Fruit fly (Drosophila melanogaster) whole organism, embryonic: ENCODE measurements around the gene Nepl21.

Experiments
- Ada2b ChIP-seq: fragments of 200-800 bp; sonication (Bioruptor generic); IDR thresholded peaks from 2 replicates; pipeline ENCODE4 v1.3.6; 2022; ENCODE audit warnings: missing biosample characterization, missing genetic modification characterization
- Antp ChIP-seq: fragments of 200-800 bp; sonication (Bioruptor generic); optimal IDR thresholded peaks from 3 replicates; lab custom pipeline; 2016; ENCODE audit warnings: missing biosample characterization, missing genetic modification characterization
- CG11247 ChIP-seq: fragments of 200-800 bp; sonication (Bioruptor generic); IDR thresholded peaks from 2 replicates; pipeline ENCODE4 v1.3.6; 2022; ENCODE audit warnings: missing biosample characterization, missing genetic modification characterization
- CG11560 ChIP-seq: fragments of 200-800 bp; sonication (Bioruptor generic); IDR thresholded peaks from 3 replicates; pipeline ENCODE4 v1.3.6; 2022; ENCODE audit warnings: missing biosample characterization, missing genetic modification characterization
- CG11696 ChIP-seq: fragments of 200-800 bp; sonication (Bioruptor generic); IDR thresholded peaks from 2 replicates; pipeline ENCODE4 v1.3.6; 2022; ENCODE audit warnings: missing biosample characterization, missing genetic modification characterization
- CG12299 ChIP-seq: fragments of 200-800 bp; sonication (Bioruptor generic); optimal IDR thresholded peaks from 2 replicates; lab custom pipeline; 2018; ENCODE audit warnings: missing biosample characterization, mild to moderate bottlenecking, missing genetic modification characterization
- CG15269 ChIP-seq: fragments of 200-800 bp; sonication (Bioruptor generic); optimal IDR thresholded peaks from 2 replicates; lab custom pipeline; 2018; ENCODE audit warnings: missing biosample characterization, mild to moderate bottlenecking, missing genetic modification characterization, moderate library complexity
- CG1602 ChIP-seq: fragments of 200-800 bp; sonication (Bioruptor generic); optimal IDR thresholded peaks from 3 replicates; lab custom pipeline; 2016; ENCODE audit warnings: missing biosample characterization, missing genetic modification characterization
- CG16815 ChIP-seq: fragments of 200-800 bp; sonication (Bioruptor generic); optimal IDR thresholded peaks from 3 replicates; lab custom pipeline; 2017; ENCODE audit warnings: missing biosample characterization, mild to moderate bottlenecking, missing genetic modification characterization
- CG17186 ChIP-seq: fragments of 200-800 bp; sonication (Bioruptor generic); optimal IDR thresholded peaks from 3 replicates; lab custom pipeline; 2017; ENCODE audit warnings: missing biosample characterization, missing genetic modification reagents, missing genetic modification characterization
- CG17359 ChIP-seq: fragments of 200-800 bp; sonication (Bioruptor generic); optimal IDR thresholded peaks from 3 replicates; lab custom pipeline; 2018; ENCODE audit warnings: missing biosample characterization, mild to moderate bottlenecking, missing genetic modification characterization, moderate library complexity
- CG2875 ChIP-seq: fragments of 200-800 bp; sonication (Bioruptor generic); optimal IDR thresholded peaks from 2 replicates; lab custom pipeline; 2017; ENCODE audit warnings: missing biosample characterization, mild to moderate bottlenecking, missing genetic modification characterization, missing genetic modification reagents
- CG6813 ChIP-seq: fragments of 200-800 bp; sonication (Bioruptor generic); optimal IDR thresholded peaks from 2 replicates; lab custom pipeline; 2017; ENCODE audit warnings: missing biosample characterization, missing genetic modification characterization, mild to moderate bottlenecking, moderate library complexity, missing genetic modification reagents
- CG7987 ChIP-seq: fragments of 200-800 bp; sonication (Bioruptor generic); optimal IDR thresholded peaks from 2 replicates; lab custom pipeline; 2018; ENCODE audit warnings: missing biosample characterization, mild to moderate bottlenecking, missing genetic modification characterization, moderate library complexity
- CG9609 ChIP-seq: fragments of 200-800 bp; sonication (Bioruptor generic); optimal IDR thresholded peaks from 3 replicates; lab custom pipeline; 2016; ENCODE audit warnings: missing biosample characterization, missing genetic modification characterization
- Dbx ChIP-seq: fragments of 200-800 bp; sonication (Bioruptor generic); IDR thresholded peaks from 3 replicates; pipeline ENCODE4 v1.3.6; 2022; ENCODE audit warnings: missing biosample characterization, missing genetic modification characterization
- Dfd ChIP-seq, 2 experiments: fragments of >200 bp; optimal IDR thresholded peaks; 2 replicates each; lab custom pipeline; 2017; ENCODE audit warnings: missing biosample characterization in 2 of 2, missing genetic modification characterization in 2 of 2
- Gsc ChIP-seq: fragments of 200-800 bp; sonication (Bioruptor generic); IDR thresholded peaks from 2 replicates; pipeline ENCODE4 v1.3.6; 2022; ENCODE audit warnings: missing biosample characterization, missing genetic modification characterization
- HLH54F ChIP-seq: fragments of 200-800 bp; sonication (Bioruptor generic); optimal IDR thresholded peaks from 3 replicates; lab custom pipeline; 2016; ENCODE audit warnings: missing biosample characterization, missing genetic modification characterization
- HLHmδ ChIP-seq: fragments of 200-800 bp; sonication (Bioruptor generic); optimal IDR thresholded peaks from 2 replicates; lab custom pipeline; 2018; ENCODE audit warnings: missing biosample characterization, mild to moderate bottlenecking, missing genetic modification characterization, moderate library complexity
- HmgZ ChIP-seq: fragments of 200-800 bp; sonication (Bioruptor generic); optimal IDR thresholded peaks from 2 replicates; lab custom pipeline; 2018; ENCODE audit warnings: missing biosample characterization, mild to moderate bottlenecking, missing genetic modification characterization
- Lim3 ChIP-seq: fragments of 200-800 bp; sonication (Bioruptor generic); IDR thresholded peaks from 2 replicates; pipeline ENCODE4 v1.3.6; 2022; ENCODE audit warnings: missing biosample characterization, missing genetic modification characterization
- Mes4 ChIP-seq: fragments of 200-800 bp; sonication (Bioruptor generic); optimal IDR thresholded peaks from 2 replicates; lab custom pipeline; 2016; ENCODE audit warnings: missing biosample characterization, missing genetic modification characterization
- Nf-YC ChIP-seq: fragments of 200-800 bp; optimal IDR thresholded peaks from 3 replicates; lab custom pipeline; 2019; ENCODE audit warnings: missing biosample characterization, mild to moderate bottlenecking, missing genetic modification characterization, moderate library complexity
- NfI ChIP-seq: fragments of 200-800 bp; sonication (Bioruptor generic); optimal IDR thresholded peaks from 3 replicates; lab custom pipeline; 2018; ENCODE audit warnings: missing biosample characterization, mild to moderate bottlenecking, missing genetic modification characterization, moderate library complexity
- Opbp ChIP-seq: fragments of 200-800 bp; sonication (Bioruptor generic); IDR thresholded peaks from 3 replicates; pipeline ENCODE4 v1.3.6; 2022; ENCODE audit warnings: missing biosample characterization, missing genetic modification characterization; ENCODE audit not compliant: partially characterized antibody
- PHDP ChIP-seq: fragments of 200-800 bp; sonication (Bioruptor generic); optimal IDR thresholded peaks from 3 replicates; lab custom pipeline; 2018; ENCODE audit warnings: missing biosample characterization, mild to moderate bottlenecking, missing genetic modification characterization, moderate library complexity
- Ptx1 ChIP-seq: fragments of 200-800 bp; sonication (Bioruptor generic); IDR thresholded peaks from 2 replicates; pipeline ENCODE4 v1.3.6; 2022; ENCODE audit warnings: missing biosample characterization, missing genetic modification characterization
- Scr ChIP-seq: fragments of 200-800 bp; sonication (Bioruptor generic); IDR thresholded peaks from 2 replicates; pipeline ENCODE4 v1.3.6; 2022; ENCODE audit warnings: missing biosample characterization, missing genetic modification characterization; ENCODE audit not compliant: partially characterized antibody
- Tbp ChIP-seq: fragments of >200 bp; optimal IDR thresholded peaks from 2 replicates; lab custom pipeline; 2018; ENCODE audit warnings: missing biosample characterization, missing genetic modification characterization
- ato ChIP-seq: fragments of 200-800 bp; sonication (Bioruptor generic); IDR thresholded peaks from 2 replicates; pipeline ENCODE4 v1.3.6; 2022; ENCODE audit warnings: missing biosample characterization, missing genetic modification characterization; ENCODE audit not compliant: partially characterized antibody
- crp ChIP-seq, 2 experiments: fragments of 200-800 bp; sonication (Bioruptor generic); optimal IDR thresholded peaks; 2 replicates in 1 of 2; 3 replicates in 1 of 2; lab custom pipeline; 2017; ENCODE audit warnings: missing biosample characterization in 2 of 2, missing genetic modification characterization in 2 of 2, mild to moderate bottlenecking in 1 of 2, moderate library complexity in 1 of 2
- danr ChIP-seq: fragments of 200-800 bp; sonication (Bioruptor generic); IDR thresholded peaks from 2 replicates; pipeline ENCODE4 v1.3.6; 2022; ENCODE audit warnings: missing biosample characterization, missing genetic modification characterization
- h ChIP-seq: fragments of >200 bp; optimal IDR thresholded peaks from 2 replicates; lab custom pipeline; 2017
- her ChIP-seq: fragments of 200-800 bp; sonication (Bioruptor generic); optimal IDR thresholded peaks from 2 replicates; lab custom pipeline; 2016; ENCODE audit warnings: missing biosample characterization, missing genetic modification characterization
- inv ChIP-seq: fragments of 200-800 bp; sonication (Bioruptor generic); IDR thresholded peaks from 2 replicates; pipeline ENCODE4 v1.3.6; 2022; ENCODE audit warnings: missing biosample characterization, missing genetic modification characterization; ENCODE audit not compliant: partially characterized antibody
- kni ChIP-seq: fragments of 200-800 bp; sonication (Bioruptor generic); optimal IDR thresholded peaks from 3 replicates; lab custom pipeline; 2017; ENCODE audit warnings: mild to moderate bottlenecking, missing biosample characterization, missing genetic modification reagents, missing genetic modification characterization
- knrl ChIP-seq: fragments of 200-800 bp; sonication (Bioruptor generic); IDR thresholded peaks from 3 replicates; pipeline ENCODE4 v1.3.6; 2022; ENCODE audit warnings: missing biosample characterization, missing genetic modification characterization; ENCODE audit not compliant: partially characterized antibody
- maf-S ChIP-seq: fragments of 200-800 bp; sonication (Bioruptor generic); optimal IDR thresholded peaks from 2 replicates; lab custom pipeline; 2016; ENCODE audit warnings: missing biosample characterization, missing genetic modification characterization
- prd ChIP-seq, 3 experiments: fragments of >200 bp in 2 of 3; fragments of 200-800 bp in 1 of 3; sonication (Bioruptor generic) in 1 of 3; optimal IDR thresholded peaks in 2 of 3; IDR thresholded peaks in 1 of 3; 2 replicates in 2 of 3; 3 replicates in 1 of 3; pipeline versions ENCODE4 v1.3.6 to Lab custom; 2017 to 2022; ENCODE audit warnings: missing biosample characterization in 1 of 3, missing genetic modification characterization in 1 of 3
- schlank ChIP-seq: fragments of 200-800 bp; sonication (Bioruptor generic); optimal IDR thresholded peaks from 2 replicates; lab custom pipeline; 2018; ENCODE audit warnings: missing biosample characterization, mild to moderate bottlenecking, missing genetic modification characterization
- sisA ChIP-seq: fragments of 200-800 bp; sonication (Bioruptor generic); IDR thresholded peaks from 2 replicates; pipeline ENCODE4 v1.3.6; 2022; ENCODE audit warnings: missing biosample characterization, missing genetic modification characterization
- slbo ChIP-seq: fragments of 200-800 bp; sonication (Bioruptor generic); IDR thresholded peaks from 2 replicates; pipeline ENCODE4 v1.3.6; 2022; ENCODE audit warnings: missing biosample characterization, missing genetic modification characterization
- tgo ChIP-seq: fragments of 200-800 bp; sonication (Bioruptor generic); IDR thresholded peaks from 3 replicates; pipeline ENCODE4 v1.3.6; 2022; ENCODE audit warnings: missing biosample characterization, missing genetic modification characterization
- usp ChIP-seq: fragments of >200 bp; optimal IDR thresholded peaks from 2 replicates; lab custom pipeline; 2017; ENCODE audit warnings: missing biosample characterization, missing genetic modification characterization
- vnd ChIP-seq: fragments of 200-800 bp; sonication (Bioruptor generic); IDR thresholded peaks from 3 replicates; pipeline ENCODE4 v1.3.6; 2022; ENCODE audit warnings: missing biosample characterization, missing genetic modification characterization; ENCODE audit not compliant: partially characterized antibody
- wor ChIP-seq: fragments of 200-800 bp; sonication (Bioruptor generic); IDR thresholded peaks from 2 replicates; pipeline ENCODE4 v1.3.6; 2022; ENCODE audit warnings: missing biosample characterization, missing genetic modification characterization
- zf30C ChIP-seq: fragments of 200-800 bp; sonication (Bioruptor generic); optimal IDR thresholded peaks from 3 replicates; lab custom pipeline; 2018; ENCODE audit warnings: missing biosample characterization, mild to moderate bottlenecking, missing genetic modification characterization

The Nepl21 gene

dm6 chr3R:28887559-28888432 lies 4.3 kb downstream of the Nepl21 start, which contains the start of the genes CG33203 and Doa (continued):
- TF ChIP-seq Ptx1 (GFP tag; lab: Robert Waterston, UW), result peak; percentile 54
- TF ChIP-seq CG1602 (GFP tag; lab: Kevin White, UChicago), result peak; percentile 5
- TF ChIP-seq ato, result 0 out of 2 replicates have a peak, but pooled peaks have one; percentile 37
- peak; percentile 65 for TF ChIP-seq slbo (GFP tag; lab: Robert Waterston, UW)
- TF ChIP-seq Mes4, result no peak
- TF ChIP-seq kni (GFP tag; lab: Kevin White, UChicago), result no peak
- TF ChIP-seq prd (optimal IDR thresholded peaks at IDR 0.05; lab: Kevin White, UChicago), result no peak
- TF ChIP-seq prd (GFP tag; IDR thresholded peaks at IDR 0.05; lab: Robert Waterston, UW), result peak; percentile 38; the same call in 1 of the 3 replicates
- peak; percentile 78 for TF ChIP-seq Antp (GFP tag; lab: Kevin White, UChicago)
- TF ChIP-seq vnd (GFP tag; lab: Robert Waterston, UW), result peak; percentile 80
- no peak for TF ChIP-seq Tbp (GFP tag; lab: Kevin White, UChicago)
- TF ChIP-seq inv (GFP tag; lab: Robert Waterston, UW), result peak; percentile 83
- TF ChIP-seq maf-S (GFP tag; lab: Kevin White, UChicago), result peak; percentile 10
- peak; percentile 28 for TF ChIP-seq Nf-YC (tag; lab: Kevin White, UChicago)
- TF ChIP-seq CG12299 (tag; lab: Kevin White, UChicago), result no peak
- TF ChIP-seq crp (GFP tag; optimal IDR thresholded peaks at IDR 0.05; lab: Kevin White, UChicago), result peak in 1 of 2 experiments; percentile 34
- no peak for TF ChIP-seq CG16815 (GFP tag; lab: Kevin White, UChicago)
- no peak for TF ChIP-seq Ada2b (GFP tag; lab: Robert Waterston, UW)
- no peak for TF ChIP-seq schlank
- TF ChIP-seq her, result peak; percentile 30
- peak; percentile 90 for TF ChIP-seq knrl (GFP tag; lab: Robert Waterston, UW)
- no peak for TF ChIP-seq CG6813
- TF ChIP-seq CG9609, result peak; percentile 56
- TF ChIP-seq h (lab: Kevin White, UChicago), result no peak
- TF ChIP-seq CG11696 (GFP tag; lab: Robert Waterston, UW), result no peak
- no peak for TF ChIP-seq zf30C
- peak; percentile 84 for TF ChIP-seq Scr (GFP tag; lab: Robert Waterston, UW)
- no peak for TF ChIP-seq Gsc (GFP tag; lab: Robert Waterston, UW)
- no peak for TF ChIP-seq wor (GFP tag; lab: Robert Waterston, UW)
- TF ChIP-seq HLHmδ (GFP tag; lab: Kevin White, UChicago), result no peak
- TF ChIP-seq PHDP (tag; lab: Kevin White, UChicago), result peak; percentile 24
- TF ChIP-seq tgo, result no peak; the same call in 1 of the 3 replicates
- TF ChIP-seq CG17359, result no peak
- TF ChIP-seq HmgZ (tag; lab: Kevin White, UChicago), result peak; percentile 70
- peak; percentile 20 for TF ChIP-seq CG7987 (GFP tag; lab: Kevin White, UChicago)
- TF ChIP-seq Dbx (GFP tag; lab: Robert Waterston, UW), result peak; percentile 59; the same call in 2 of the 3 replicates
- TF ChIP-seq Opbp (GFP tag; lab: Robert Waterston, UW), result peak; percentile 87
- TF ChIP-seq danr (GFP tag; lab: Robert Waterston, UW), result no peak
- TF ChIP-seq CG17186 (GFP tag; lab: Kevin White, UChicago), result peak; percentile 25
- TF ChIP-seq usp (GFP tag; lab: Kevin White, UChicago), result no peak
- no peak for TF ChIP-seq Dfd (GFP tag; optimal IDR thresholded peaks at IDR 0.05; lab: Kevin White, UChicago)
- TF ChIP-seq Lim3 (GFP tag; lab: Robert Waterston, UW), result no peak
- no peak for TF ChIP-seq CG11560
- TF ChIP-seq CG15269 (tag; lab: Kevin White, UChicago), result no peak
- no peak for TF ChIP-seq CG2875 (GFP tag; lab: Kevin White, UChicago)
- TF ChIP-seq CG11247, result no peak; the same call in 1 of the 2 replicates
- peak; percentile 67 for TF ChIP-seq HLH54F
- peak; percentile 32 for TF ChIP-seq NfI (GFP tag; lab: Kevin White, UChicago)
- TF ChIP-seq sisA (GFP tag; lab: Robert Waterston, UW), result peak; percentile 26; the same call in 1 of the 2 replicates
